Fruit fly (Drosophila melanogaster) whole organism, embryonic: ENCODE results near the gene h-cup.

ENCODE experiments used
- B-H1 ChIP-seq: fragments of 200-800 bp; sonication (Bioruptor generic); IDR thresholded peaks from 3 replicates; pipeline ENCODE4 v1.3.6; 2022; ENCODE audit warnings: missing biosample characterization, missing genetic modification characterization
- CG10431 ChIP-seq: fragments of 200-800 bp; sonication (Bioruptor generic); optimal IDR thresholded peaks from 3 replicates; lab custom pipeline; 2018; ENCODE audit warnings: missing biosample characterization, mild to moderate bottlenecking, missing genetic modification characterization
- CG11696 ChIP-seq: fragments of 200-800 bp; sonication (Bioruptor generic); IDR thresholded peaks from 2 replicates; pipeline ENCODE4 v1.3.6; 2022; ENCODE audit warnings: missing biosample characterization, missing genetic modification characterization
- CG12236 ChIP-seq: fragments of 200-800 bp; sonication (Bioruptor generic); optimal IDR thresholded peaks from 2 replicates; lab custom pipeline; 2016; ENCODE audit warnings: missing biosample characterization, missing genetic modification characterization
- CG13424 ChIP-seq: fragments of 200-800 bp; sonication (Bioruptor generic); optimal IDR thresholded peaks from 2 replicates; lab custom pipeline; 2019; ENCODE audit warnings: missing biosample characterization, mild to moderate bottlenecking, missing genetic modification characterization, moderate library complexity
- CG15696 ChIP-seq: fragments of 200-800 bp; sonication (Bioruptor generic); optimal IDR thresholded peaks from 2 replicates; lab custom pipeline; 2019; ENCODE audit warnings: missing biosample characterization, mild to moderate bottlenecking, missing genetic modification characterization, moderate library complexity
- CG17385 ChIP-seq: fragments of 200-800 bp; sonication (Bioruptor generic); optimal IDR thresholded peaks from 3 replicates; lab custom pipeline; 2018; ENCODE audit warnings: missing biosample characterization, mild to moderate bottlenecking, missing genetic modification characterization
- CG18011 ChIP-seq: fragments of 200-800 bp; sonication (Bioruptor generic); optimal IDR thresholded peaks from 2 replicates; lab custom pipeline; 2017; ENCODE audit warnings: missing biosample characterization, missing genetic modification characterization, mild to moderate bottlenecking, moderate library complexity, missing genotype
- CG2678 ChIP-seq: fragments of 200-800 bp; sonication (Bioruptor generic); optimal IDR thresholded peaks from 3 replicates; lab custom pipeline; 2019; ENCODE audit warnings: missing biosample characterization, mild to moderate bottlenecking, missing genetic modification characterization, moderate library complexity
- CG2712 ChIP-seq: fragments of 200-800 bp; optimal IDR thresholded peaks from 3 replicates; lab custom pipeline; 2019; ENCODE audit warnings: missing biosample characterization, mild to moderate bottlenecking, missing genetic modification characterization, moderate library complexity
- CG31224 ChIP-seq: fragments of 200-800 bp; sonication (Bioruptor generic); IDR thresholded peaks from 2 replicates; pipeline ENCODE4 v1.3.6; 2022; ENCODE audit warnings: missing biosample characterization, missing genetic modification characterization
- CG4617 ChIP-seq: fragments of 200-800 bp; sonication (Bioruptor generic); optimal IDR thresholded peaks from 3 replicates; lab custom pipeline; 2016; ENCODE audit warnings: missing biosample characterization, missing genetic modification characterization, borderline replicate concordance
- CG4854 ChIP-seq: fragments of 200-800 bp; sonication (Bioruptor generic); optimal IDR thresholded peaks from 2 replicates; lab custom pipeline; 2016; ENCODE audit warnings: missing biosample characterization, missing genetic modification characterization, inconsistent platforms
- CG5245 ChIP-seq: fragments of 200-800 bp; sonication (Bioruptor generic); optimal IDR thresholded peaks from 3 replicates; lab custom pipeline; 2016; ENCODE audit warnings: missing biosample characterization, missing genetic modification characterization
- CG8478 ChIP-seq: fragments of >200 bp; optimal IDR thresholded peaks from 2 replicates; lab custom pipeline; 2018
- D ChIP-seq, 2 experiments: fragments of 200-800 bp in 1 of 2; fragments of >200 bp in 1 of 2; sonication (Bioruptor generic) in 1 of 2; optimal IDR thresholded peaks; 2 replicates in 1 of 2; 3 replicates in 1 of 2; lab custom pipeline; 2017; ENCODE audit warnings: mild to moderate bottlenecking in 1 of 2, missing biosample characterization in 1 of 2, missing genetic modification characterization in 1 of 2, missing genetic modification reagents in 1 of 2
- Dek ChIP-seq: fragments of 200-800 bp; sonication (Bioruptor generic); optimal IDR thresholded peaks from 3 replicates; lab custom pipeline; 2019; ENCODE audit warnings: missing biosample characterization, mild to moderate bottlenecking, missing genetic modification characterization, moderate library complexity
- Dll ChIP-seq: fragments of 200-800 bp; sonication (Bioruptor generic); IDR thresholded peaks from 4 replicates; pipeline ENCODE4 v1.3.6; 2022; ENCODE audit warnings: missing biosample characterization, missing genetic modification characterization; ENCODE audit not compliant: partially characterized antibody
- Dref ChIP-seq: fragments of 200-800 bp; sonication (Bioruptor generic); IDR thresholded peaks from 2 replicates; pipeline ENCODE4 v1.3.6; 2022; ENCODE audit warnings: missing biosample characterization, missing genetic modification characterization
- Fer3 ChIP-seq: fragments of 200-800 bp; sonication (Bioruptor generic); optimal IDR thresholded peaks from 2 replicates; lab custom pipeline; 2018; ENCODE audit warnings: missing biosample characterization, mild to moderate bottlenecking, missing genetic modification characterization, moderate library complexity
- HLHmδ ChIP-seq: fragments of 200-800 bp; sonication (Bioruptor generic); optimal IDR thresholded peaks from 2 replicates; lab custom pipeline; 2018; ENCODE audit warnings: missing biosample characterization, mild to moderate bottlenecking, missing genetic modification characterization, moderate library complexity
- Max ChIP-seq: fragments of 200-800 bp; sonication (Bioruptor generic); optimal IDR thresholded peaks from 2 replicates; lab custom pipeline; 2016; ENCODE audit warnings: missing biosample characterization, mild to moderate bottlenecking, missing genetic modification characterization
- Meics ChIP-seq: fragments of 200-800 bp; sonication (Bioruptor generic); optimal IDR thresholded peaks from 2 replicates; lab custom pipeline; 2017; ENCODE audit warnings: missing biosample characterization, mild to moderate bottlenecking, missing genetic modification characterization
- Myb ChIP-seq: fragments of 200-800 bp; sonication (Bioruptor generic); optimal IDR thresholded peaks from 2 replicates; lab custom pipeline; 2016; ENCODE audit warnings: missing biosample characterization, missing genetic modification characterization
- Six4 ChIP-seq: fragments of 200-800 bp; sonication (Bioruptor generic); optimal IDR thresholded peaks from 2 replicates; lab custom pipeline; 2016; ENCODE audit warnings: missing biosample characterization, missing genetic modification characterization
- Trl ChIP-seq, 3 experiments: fragments of >200 bp in 2 of 3; fragments of 200-800 bp in 1 of 3; sonication (Bioruptor generic) in 1 of 3; optimal IDR thresholded peaks; 2 replicates in 1 of 3; 3 replicates in 2 of 3; lab custom pipeline; 2016 to 2017; ENCODE audit warnings: missing biosample characterization in 1 of 3, missing genetic modification characterization in 1 of 3
- bab2 ChIP-seq: fragments of 200-800 bp; sonication (Bioruptor generic); optimal IDR thresholded peaks from 2 replicates; lab custom pipeline; 2016; ENCODE audit warnings: missing biosample characterization, missing genetic modification characterization
- bowl ChIP-seq: fragments of 200-800 bp; sonication (Bioruptor generic); IDR thresholded peaks from 2 replicates; pipeline ENCODE4 v1.3.6; 2022; ENCODE audit warnings: missing biosample characterization, missing genetic modification characterization
- bsh ChIP-seq, 2 experiments: fragments of 200-800 bp; sonication (Bioruptor generic); optimal IDR thresholded peaks; 2 replicates each; lab custom pipeline; 2017 to 2018; ENCODE audit warnings: mild to moderate bottlenecking in 2 of 2, missing biosample characterization in 2 of 2, missing genetic modification characterization in 2 of 2, moderate library complexity in 1 of 2
- chn ChIP-seq: fragments of 200-800 bp; sonication (Bioruptor generic); optimal IDR thresholded peaks from 2 replicates; lab custom pipeline; 2016; ENCODE audit warnings: missing biosample characterization, missing genetic modification characterization
- exex ChIP-seq: fragments of 200-800 bp; sonication (Bioruptor generic); optimal IDR thresholded peaks from 4 replicates; lab custom pipeline; 2018; ENCODE audit warnings: missing biosample characterization, mild to moderate bottlenecking, missing genetic modification characterization, moderate library complexity
- gcm ChIP-seq: fragments of 200-800 bp; sonication (Bioruptor generic); optimal IDR thresholded peaks from 2 replicates; lab custom pipeline; 2019; ENCODE audit warnings: missing biosample characterization, mild to moderate bottlenecking, missing genetic modification characterization, moderate library complexity
- gsb ChIP-seq: fragments of 200-800 bp; sonication (Bioruptor generic); IDR thresholded peaks from 2 replicates; pipeline ENCODE4 v1.3.6; 2022; ENCODE audit warnings: missing biosample characterization, missing genetic modification characterization
- kni ChIP-seq: fragments of 200-800 bp; sonication (Bioruptor generic); optimal IDR thresholded peaks from 3 replicates; lab custom pipeline; 2017; ENCODE audit warnings: mild to moderate bottlenecking, missing biosample characterization, missing genetic modification reagents, missing genetic modification characterization
- lov ChIP-seq, 2 experiments: fragments of 200-800 bp in 1 of 2; fragments of >200 bp in 1 of 2; sonication (Bioruptor generic) in 1 of 2; IDR thresholded peaks in 1 of 2; optimal IDR thresholded peaks in 1 of 2; 2 replicates in 1 of 2; 3 replicates in 1 of 2; pipeline versions ENCODE4 v1.3.6 to Lab custom; 2017 to 2022; ENCODE audit warnings: missing biosample characterization in 1 of 2, missing genetic modification characterization in 1 of 2
- luna ChIP-seq: fragments of 200-800 bp; sonication (Bioruptor generic); optimal IDR thresholded peaks from 2 replicates; lab custom pipeline; 2016; ENCODE audit warnings: missing biosample characterization, missing genetic modification characterization
- nerfin-2 ChIP-seq: fragments of 200-800 bp; sonication (Bioruptor generic); IDR thresholded peaks from 2 replicates; pipeline ENCODE4 v1.3.6; 2022; ENCODE audit warnings: missing biosample characterization, missing genetic modification characterization; ENCODE audit not compliant: partially characterized antibody
- otp ChIP-seq: fragments of 200-800 bp; sonication (Bioruptor generic); IDR thresholded peaks from 3 replicates; pipeline ENCODE4, ENCODE4 v1.3.6; 2022; ENCODE audit warnings: missing biosample characterization, missing genetic modification characterization
- pb ChIP-seq: fragments of 200-800 bp; sonication (Bioruptor generic); optimal IDR thresholded peaks from 3 replicates; lab custom pipeline; 2016; ENCODE audit warnings: missing biosample characterization, missing genetic modification characterization
- pho ChIP-seq: fragments of 200-800 bp; sonication (Bioruptor generic); optimal IDR thresholded peaks from 2 replicates; lab custom pipeline; 2016; ENCODE audit warnings: missing biosample characterization, missing genetic modification characterization
- ranshi ChIP-seq: fragments of 200-800 bp; sonication (Bioruptor generic); IDR thresholded peaks from 2 replicates; pipeline ENCODE4 v1.3.6; 2022; ENCODE audit warnings: missing biosample characterization, missing genetic modification characterization
- salm ChIP-seq: fragments of 200-800 bp; sonication (Bioruptor generic); optimal IDR thresholded peaks from 2 replicates; lab custom pipeline; 2018; ENCODE audit warnings: missing biosample characterization, mild to moderate bottlenecking, missing genetic modification characterization
- sens ChIP-seq: fragments of 200-800 bp; sonication (Bioruptor generic); peaks from one replicate; lab custom pipeline; 2016; ENCODE audit warnings: missing biosample characterization, missing genetic modification characterization
- stwl ChIP-seq: fragments of 200-800 bp; sonication (Bioruptor generic); optimal IDR thresholded peaks from 3 replicates; lab custom pipeline; 2018; ENCODE audit warnings: missing biosample characterization, mild to moderate bottlenecking, missing genetic modification characterization, moderate library complexity
- tap ChIP-seq: fragments of 200-800 bp; optimal IDR thresholded peaks from 3 replicates; lab custom pipeline; 2019; ENCODE audit warnings: missing biosample characterization, mild to moderate bottlenecking, missing genetic modification characterization, moderate library complexity
- toy ChIP-seq: fragments of 200-800 bp; sonication (Bioruptor generic); IDR thresholded peaks from 2 replicates; pipeline ENCODE4 v1.3.6; 2022; ENCODE audit warnings: missing biosample characterization, missing genetic modification characterization
- zfh1 ChIP-seq: fragments of 200-800 bp; sonication (Bioruptor generic); IDR thresholded peaks from 3 replicates; pipeline ENCODE4 v1.3.6; 2022; ENCODE audit warnings: missing biosample characterization, missing genetic modification characterization

Gene h-cup

dm6 chr3R:15356645-15357431, 25.9 kb downstream of the h-cup start, which contains the start of the genes Atg4b and Hibch (continued):
- no peak for TF ChIP-seq CG12236
- TF ChIP-seq CG18011 (GFP tag; lab: Kevin White, UChicago) = peak; percentile 58
- TF ChIP-seq CG8478 = peak; percentile 77
- no peak for TF ChIP-seq tap (tag; lab: Kevin White, UChicago)
- peak; percentile 62; the same call in 2 of the 3 replicates for TF ChIP-seq zfh1
- no peak for TF ChIP-seq pb
- peak; percentile 46 for TF ChIP-seq CG10431 (GFP tag; lab: Kevin White, UChicago)
- peak; percentile 51 for TF ChIP-seq stwl
- TF ChIP-seq pho (GFP tag; lab: Kevin White, UChicago) = peak; percentile 46
- peak; percentile 3 for TF ChIP-seq sens
- TF ChIP-seq ranshi (GFP tag; lab: Robert Waterston, UW) = peak; percentile 77
- no peak for TF ChIP-seq Dek (tag; lab: Kevin White, UChicago)
- TF ChIP-seq CG2712 (tag; lab: Kevin White, UChicago) = peak; percentile 92
- TF ChIP-seq salm (tag; lab: Kevin White, UChicago) = peak; percentile 64
- no peak; the same call in 1 of the 2 replicates for TF ChIP-seq gsb (GFP tag; lab: Robert Waterston, UW)
- TF ChIP-seq Six4 (GFP tag; lab: Kevin White, UChicago) = peak; percentile 62
- no peak for TF ChIP-seq luna (GFP tag; lab: Kevin White, UChicago)
- TF ChIP-seq CG2678 (tag; lab: Kevin White, UChicago) = peak; percentile 93
- peak; percentile 90 for TF ChIP-seq Meics (GFP tag; lab: Kevin White, UChicago)
- no peak for TF ChIP-seq lov (optimal IDR thresholded peaks at IDR 0.05; lab: Kevin White, UChicago)
- TF ChIP-seq lov (GFP tag; IDR thresholded peaks at IDR 0.05; lab: Robert Waterston, UW) = no peak
- no peak for TF ChIP-seq Trl (optimal IDR thresholded peaks at IDR 0.05; lab: Kevin White, UChicago)
- no peak for TF ChIP-seq Trl (GFP tag; optimal IDR thresholded peaks at IDR 0.05; lab: Kevin White, UChicago)
- TF ChIP-seq Myb (GFP tag; lab: Kevin White, UChicago) = peak; percentile 15
- TF ChIP-seq Dref = peak; percentile 36; the same call in 1 of the 2 replicates
- TF ChIP-seq toy = peak; percentile 50; the same call in 1 of the 2 replicates
- TF ChIP-seq bab2 (GFP tag; lab: Kevin White, UChicago) = no peak
- peak; percentile 91 for TF ChIP-seq CG15696 (tag; lab: Kevin White, UChicago)
- TF ChIP-seq CG4854 (GFP tag; lab: Kevin White, UChicago) = peak; percentile 16
- peak; percentile 84 for TF ChIP-seq gcm (GFP tag; lab: Kevin White, UChicago)
- TF ChIP-seq HLHmδ (GFP tag; lab: Kevin White, UChicago) = no peak
- TF ChIP-seq exex (tag; lab: Kevin White, UChicago) = peak; percentile 87
- no peak for TF ChIP-seq otp (GFP tag; lab: Robert Waterston, UW)
- peak; percentile 48; the same call in 1 of the 2 replicates for TF ChIP-seq CG11696 (GFP tag; lab: Robert Waterston, UW)
- peak; percentile 70 for TF ChIP-seq CG5245 (GFP tag; lab: Kevin White, UChicago)
- TF ChIP-seq D (optimal IDR thresholded peaks at IDR 0.05; lab: Kevin White, UChicago) = no peak
- TF ChIP-seq D (GFP tag; optimal IDR thresholded peaks at IDR 0.05; lab: Kevin White, UChicago) = peak; percentile 82
- TF ChIP-seq Max (GFP tag; lab: Kevin White, UChicago) = peak; percentile 89
- peak; percentile 64 for TF ChIP-seq CG17385 (GFP tag; lab: Kevin White, UChicago)
- peak; percentile 38 to 79 for TF ChIP-seq bsh (GFP tag; optimal IDR thresholded peaks at IDR 0.05; lab: Kevin White, UChicago)
- peak; percentile 91 for TF ChIP-seq CG13424 (tag; lab: Kevin White, UChicago)
- peak; percentile 77 for TF ChIP-seq kni (GFP tag; lab: Kevin White, UChicago)
- peak; percentile 87 for TF ChIP-seq Fer3
- no peak for TF ChIP-seq Dll (GFP tag; lab: Robert Waterston, UW)
- peak; percentile 66 for TF ChIP-seq B-H1 (GFP tag; lab: Robert Waterston, UW)
- no peak for TF ChIP-seq nerfin-2 (GFP tag; lab: Robert Waterston, UW)
- TF ChIP-seq chn (GFP tag; lab: Kevin White, UChicago) = peak; percentile 61
- peak; percentile 75 for TF ChIP-seq CG31224
- peak; percentile 82 for TF ChIP-seq CG4617
- no peak for TF ChIP-seq bowl
